Worm (Caenorhabditis elegans) whole organism, L2 larva: ENCODE measurements around the gene dro-1.

Experiments used
- C34F6.9 ChIP-seq: fragments of 150-350 bp; optimal IDR thresholded peaks from 2 replicates; lab custom pipeline; 2014; ENCODE audit warnings: missing biosample characterization, missing genetic modification characterization
- F13H6.1 ChIP-seq: sonication (generic microtip); optimal IDR thresholded peaks from 2 replicates; lab custom pipeline; 2016; ENCODE audit warnings: missing genetic modification characterization, missing compliant biosample characterization
- R02D3.7 ChIP-seq: fragments of 150-350 bp; optimal IDR thresholded peaks from 2 replicates; lab custom pipeline; 2014; ENCODE audit warnings: missing biosample characterization, missing genetic modification characterization
- Y55F3AM.14 ChIP-seq: fragments of 200-800 bp; sonication (Bioruptor generic); optimal IDR thresholded peaks from 2 replicates; lab custom pipeline; 2018; ENCODE audit warnings: mild to moderate bottlenecking, missing genetic modification characterization, missing compliant biosample characterization
- ZK546.5 ChIP-seq: sonication (generic microtip); optimal IDR thresholded peaks from 2 replicates; lab custom pipeline; 2017; ENCODE audit warnings: missing biosample characterization, missing genetic modification characterization
- alr-1 ChIP-seq: fragments of 150-350 bp; optimal IDR thresholded peaks from 2 replicates; lab custom pipeline; 2014; ENCODE audit warnings: missing biosample characterization, missing genetic modification characterization
- aly-2 ChIP-seq: fragments of 150-350 bp; optimal IDR thresholded peaks from 2 replicates; lab custom pipeline; 2014; ENCODE audit warnings: missing biosample characterization, missing genetic modification characterization
- ama-1 ChIP-seq: fragments of 150-350 bp; optimal IDR thresholded peaks from 2 replicates; lab custom pipeline; 2018; ENCODE audit warnings: inconsistent platforms
- blmp-1 ChIP-seq: sonication (generic microtip); optimal IDR thresholded peaks from 2 replicates; lab custom pipeline; 2017; ENCODE audit warnings: missing genetic modification characterization, mild to moderate bottlenecking, missing compliant biosample characterization, antibody characterized with exemption, moderate library complexity; ENCODE audit not compliant: insufficient read depth
- ceh-16 ChIP-seq: fragments of 150-350 bp; optimal IDR thresholded peaks from 2 replicates; lab custom pipeline; 2014; ENCODE audit warnings: missing biosample characterization, missing genetic modification characterization
- ceh-82 ChIP-seq: fragments of 150-350 bp; optimal IDR thresholded peaks from 2 replicates; lab custom pipeline; 2014; ENCODE audit warnings: missing biosample characterization, missing genetic modification characterization
- crh-2 ChIP-seq: sonication (generic microtip); optimal IDR thresholded peaks from 2 replicates; lab custom pipeline; 2017; ENCODE audit warnings: missing biosample characterization, missing genetic modification characterization
- dmd-4 ChIP-seq: sonication (generic microtip); optimal IDR thresholded peaks from 2 replicates; lab custom pipeline; 2017; ENCODE audit warnings: missing biosample characterization, missing genetic modification characterization
- egl-27 ChIP-seq: sonication (generic microtip); optimal IDR thresholded peaks from 3 replicates; lab custom pipeline; 2017; ENCODE audit warnings: missing biosample characterization, missing genetic modification reagents, missing genetic modification characterization
- elt-1 ChIP-seq: fragments of 150-350 bp; optimal IDR thresholded peaks from 2 replicates; lab custom pipeline; 2014; ENCODE audit warnings: missing biosample characterization, missing genetic modification characterization
- fos-1 ChIP-seq: fragments of 150-350 bp; optimal IDR thresholded peaks from 2 replicates; lab custom pipeline; 2014; ENCODE audit warnings: missing biosample characterization, missing genetic modification characterization
- gmeb-1 ChIP-seq: fragments of 150-350 bp; optimal IDR thresholded peaks from 2 replicates; lab custom pipeline; 2014; ENCODE audit warnings: missing biosample characterization, missing genetic modification characterization
- lin-11 ChIP-seq: fragments of 150-350 bp; sonication (generic microtip); optimal IDR thresholded peaks from 2 replicates; lab custom pipeline; 2014; ENCODE audit warnings: missing biosample characterization, missing genetic modification characterization, inconsistent platforms, mixed read lengths
- lin-13 ChIP-seq: fragments of 150-350 bp; optimal IDR thresholded peaks from 2 replicates; lab custom pipeline; 2014; ENCODE audit warnings: missing biosample characterization, missing genetic modification reagents, missing genetic modification characterization
- lin-39 ChIP-seq: fragments of 150-350 bp; optimal IDR thresholded peaks from 2 replicates; lab custom pipeline; 2014; ENCODE audit warnings: missing biosample characterization, missing genetic modification reagents, missing genetic modification characterization
- lsy-2 ChIP-seq, 2 experiments: fragments of 150-350 bp in 1 of 2; sonication (generic microtip) in 1 of 2; optimal IDR thresholded peaks; 2 replicates each; lab custom pipeline; 2014 to 2017; ENCODE audit warnings: missing biosample characterization in 2 of 2, missing genetic modification characterization in 2 of 2
- mab-5 ChIP-seq: fragments of 150-350 bp; optimal IDR thresholded peaks from 2 replicates; lab custom pipeline; 2014; ENCODE audit warnings: missing biosample characterization, missing genetic modification characterization
- mbf-1 ChIP-seq: sonication (generic microtip); optimal IDR thresholded peaks from 2 replicates; lab custom pipeline; 2017; ENCODE audit warnings: missing biosample characterization, missing genetic modification characterization
- mdl-1 ChIP-seq, 2 experiments: fragments of 150-350 bp in 1 of 2; sonication (generic microtip) in 1 of 2; optimal IDR thresholded peaks; 2 replicates each; lab custom pipeline; 2017; ENCODE audit warnings: missing biosample characterization in 2 of 2, missing genetic modification characterization in 2 of 2
- nhr-21 ChIP-seq: fragments of 150-350 bp; optimal IDR thresholded peaks from 2 replicates; lab custom pipeline; 2014; ENCODE audit warnings: missing biosample characterization, missing genetic modification characterization
- nhr-23 ChIP-seq: fragments of 150-350 bp; optimal IDR thresholded peaks from 2 replicates; lab custom pipeline; 2014; ENCODE audit warnings: missing biosample characterization, missing genetic modification reagents, missing genetic modification characterization
- nhr-237 ChIP-seq: fragments of 150-350 bp; optimal IDR thresholded peaks from 2 replicates; lab custom pipeline; 2014; ENCODE audit warnings: missing biosample characterization, missing genetic modification characterization
- nhr-25 ChIP-seq: fragments of 150-350 bp; sonication (generic microtip); optimal IDR thresholded peaks from 3 replicates; lab custom pipeline; 2014; ENCODE audit warnings: missing biosample characterization, missing genetic modification characterization
- peb-1 ChIP-seq: fragments of 150-350 bp; optimal IDR thresholded peaks from 2 replicates; lab custom pipeline; 2014; ENCODE audit warnings: missing biosample characterization, missing genetic modification characterization
- sma-3 ChIP-seq: sonication (generic microtip); optimal IDR thresholded peaks from 2 replicates; lab custom pipeline; 2016; ENCODE audit warnings: missing genetic modification reagents, missing genetic modification characterization, missing compliant biosample characterization
- sma-9 ChIP-seq, 2 experiments: fragments of 150-350 bp in 1 of 2; sonication (generic microtip) in 1 of 2; optimal IDR thresholded peaks; 2 replicates each; lab custom pipeline; 2014 to 2016; ENCODE audit warnings: missing genetic modification characterization in 2 of 2, mild to moderate bottlenecking in 1 of 2, missing biosample characterization in 1 of 2, missing compliant biosample characterization in 1 of 2, missing genetic modification reagents in 1 of 2, moderate library complexity in 1 of 2
- unc-55 ChIP-seq: fragments of 150-350 bp; sonication (generic microtip); optimal IDR thresholded peaks from 3 replicates; lab custom pipeline; 2014; ENCODE audit warnings: missing biosample characterization, missing genetic modification reagents, missing genetic modification characterization
- unc-62 ChIP-seq: fragments of 150-350 bp; optimal IDR thresholded peaks from 2 replicates; lab custom pipeline; 2014; ENCODE audit warnings: missing biosample characterization, missing genetic modification reagents, missing genetic modification characterization
- ztf-1 ChIP-seq: fragments of 200-800 bp; sonication (Bioruptor generic); conservative IDR thresholded peaks from 2 replicates; pipeline ENCODE4 v1.3.6; 2022; ENCODE audit warnings: missing genetic modification characterization, missing compliant biosample characterization
- ztf-4 ChIP-seq: fragments of 150-350 bp; optimal IDR thresholded peaks from 2 replicates; lab custom pipeline; 2014; ENCODE audit warnings: missing biosample characterization, missing genetic modification characterization

The dro-1 gene

ce11 chrIII:13343117-13343516 is 633 bp downstream of the dro-1 start, which contains the start of gene ife-1:
TSS of gene ife-1 (plus strand) at chrIII:13343417.
- TF ChIP-seq ceh-16 (tag; lab: Kevin White, UChicago) = no peak
- TF ChIP-seq dmd-4 (tag; lab: Kevin White, UChicago) = no peak
- no peak for TF ChIP-seq F13H6.1 (tag; lab: Kevin White, UChicago)
- TF ChIP-seq unc-62 (GFP tag; lab: Kevin White, UChicago) = no peak
- TF ChIP-seq mbf-1 (tag; lab: Kevin White, UChicago) = no peak
- TF ChIP-seq blmp-1 = no peak
- no peak for TF ChIP-seq ztf-1 (GFP tag; lab: Robert Waterston, UW)
- TF ChIP-seq lsy-2 (tag; optimal IDR thresholded peaks at IDR 0.05; lab: Kevin White, UChicago) = no peak
- TF ChIP-seq sma-9 (GFP tag; optimal IDR thresholded peaks at IDR 0.05; lab: Kevin White, UChicago) = no peak
- TF ChIP-seq sma-9 (tag; optimal IDR thresholded peaks at IDR 0.05; lab: Kevin White, UChicago) = no peak
- no peak for TF ChIP-seq ZK546.5
- TF ChIP-seq alr-1 = no peak
- no peak for TF ChIP-seq lin-13 (GFP tag; lab: Kevin White, UChicago)
- TF ChIP-seq egl-27 (tag; lab: Kevin White, UChicago) = no peak
- no peak for TF ChIP-seq ama-1 (lab: Kevin White, UChicago)
- TF ChIP-seq ceh-82 (tag; lab: Kevin White, UChicago) = no peak
- no peak for TF ChIP-seq nhr-237 (tag; lab: Kevin White, UChicago)
- no peak for TF ChIP-seq sma-3
- no peak for TF ChIP-seq mab-5
- no peak for TF ChIP-seq Y55F3AM.14 (GFP tag; lab: Kevin White, UChicago)

- TF ChIP-seq mdl-1 (tag; optimal IDR thresholded peaks at IDR 0.05; lab: Kevin White, UChicago) (no peak), F13H6.1 (tag; lab: Kevin White, UChicago) (no peak), lin-11 (tag; lab: Kevin White, UChicago) (no peak), nhr-23 (no peak), lsy-2 (tag; optimal IDR thresholded peaks at IDR 0.05; lab: Kevin White, UChicago) (no peak), lin-39 (tag; lab: Kevin White, UChicago) (no peak), crh-2 (tag; lab: Kevin White, UChicago) (no peak)
These were observed 1.2 kb downstream of the dro-1 start for ce11 chrIII:13343562-13344139.

DNA sequence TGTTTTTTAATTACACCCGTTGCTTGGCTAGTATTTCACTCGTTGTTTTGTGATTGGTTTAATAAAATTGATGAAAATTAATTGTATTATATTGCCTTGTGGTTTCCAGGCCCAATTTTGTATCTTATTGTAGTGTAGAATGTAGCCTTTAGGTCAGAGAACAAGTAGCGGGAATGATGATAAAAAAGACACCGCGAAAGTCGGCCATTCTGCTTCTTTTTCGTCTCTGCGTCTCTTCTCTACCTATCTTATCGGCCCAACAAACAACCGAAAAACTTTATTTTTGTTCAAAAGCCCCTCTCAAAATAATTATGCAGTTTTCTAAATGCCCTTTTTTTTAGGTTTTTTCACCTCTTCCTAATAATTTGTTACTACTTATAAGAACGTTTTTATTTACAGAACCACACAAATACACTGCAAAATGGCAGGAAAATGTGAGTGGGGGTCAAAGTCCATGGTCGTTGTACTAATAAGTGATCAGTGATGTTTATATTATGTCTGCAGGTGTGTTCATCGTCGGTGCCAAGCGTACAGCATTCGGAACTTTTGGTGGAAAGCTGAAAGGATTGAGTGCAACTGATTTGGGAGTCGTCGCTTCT is 2.2 kb downstream of the dro-1 start, which contains the start of gene acaa-2:
acaa-2 (plus strand) TSS at position 400 of the 599 bp plus-strand sequence.
- peak in 1 of 2 experiments; percentile 43 for TF ChIP-seq lsy-2 (tag; optimal IDR thresholded peaks at IDR 0.05; lab: Kevin White, UChicago)
- no peak for TF ChIP-seq dmd-4 (tag; lab: Kevin White, UChicago)
- TF ChIP-seq unc-55 (GFP tag; lab: Kevin White, UChicago) = peak; percentile 33
- TF ChIP-seq sma-3 = peak; percentile 8
- TF ChIP-seq nhr-25 (tag; lab: Kevin White, UChicago) = peak; percentile 13
- peak; percentile 61 for TF ChIP-seq crh-2 (tag; lab: Kevin White, UChicago)
- TF ChIP-seq nhr-23 = no peak
- TF ChIP-seq fos-1 (tag; lab: Kevin White, UChicago) = peak; percentile 45
- no peak for TF ChIP-seq peb-1 (tag; lab: Kevin White, UChicago)
- no peak for TF ChIP-seq nhr-237 (tag; lab: Kevin White, UChicago)
- peak; percentile 42 for TF ChIP-seq C34F6.9
- TF ChIP-seq gmeb-1 (tag; lab: Kevin White, UChicago) = peak; percentile 24

- TF ChIP-seq Y55F3AM.14 (GFP tag; lab: Kevin White, UChicago) = no peak
- TF ChIP-seq C34F6.9 = no peak
- no peak for TF ChIP-seq ztf-1 (GFP tag; lab: Robert Waterston, UW)
These were observed 4.3 kb downstream of the dro-1 start, which contains the start of gene mtm-6 for ce11 chrIII:13346785-13347184. TSS of gene mtm-6 (plus strand) at chrIII:13347085.

DNA sequence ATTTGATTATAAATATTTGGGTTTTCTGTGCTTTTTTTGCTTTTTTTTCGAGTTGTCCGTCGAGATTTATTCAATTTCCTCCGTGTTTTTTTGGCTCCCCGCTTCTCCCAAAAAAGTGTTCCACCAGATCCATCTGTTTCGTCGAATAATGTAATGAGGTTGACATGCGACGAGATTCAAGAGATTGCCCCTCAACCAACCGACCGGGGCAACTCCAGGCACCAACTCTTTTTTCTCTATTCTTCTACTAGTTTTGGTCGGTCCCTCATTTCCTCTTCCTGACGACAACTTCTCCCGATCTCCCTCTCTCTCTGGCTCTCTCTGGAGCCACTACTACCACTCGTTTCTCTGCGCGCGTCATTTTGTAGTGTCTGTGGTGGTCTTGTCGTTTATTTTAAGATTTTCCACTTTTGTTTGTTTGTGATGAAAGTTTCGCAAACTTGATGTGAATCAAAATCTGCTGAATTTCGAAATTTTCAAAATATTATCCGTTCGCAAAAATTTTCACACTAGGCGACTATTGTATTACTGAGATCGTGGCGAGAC is 5.4 kb downstream of the dro-1 start:
- TF ChIP-seq C34F6.9 = no peak
- TF ChIP-seq aly-2 (tag; lab: Kevin White, UChicago) = no peak
- TF ChIP-seq alr-1 = no peak
- peak; percentile 70 for TF ChIP-seq unc-55 (GFP tag; lab: Kevin White, UChicago)
- TF ChIP-seq lsy-2 (tag; optimal IDR thresholded peaks at IDR 0.05; lab: Kevin White, UChicago) = no peak
- TF ChIP-seq sma-9 (GFP tag; optimal IDR thresholded peaks at IDR 0.05; lab: Kevin White, UChicago) = peak; percentile 29
- no peak for TF ChIP-seq sma-9 (tag; optimal IDR thresholded peaks at IDR 0.05; lab: Kevin White, UChicago)
- no peak for TF ChIP-seq R02D3.7 (tag; lab: Kevin White, UChicago)
- TF ChIP-seq ztf-4 (tag; lab: Kevin White, UChicago) = no peak
- no peak for TF ChIP-seq nhr-25 (tag; lab: Kevin White, UChicago)
- TF ChIP-seq elt-1 (tag; lab: Kevin White, UChicago) = no peak
- TF ChIP-seq nhr-21 = no peak
- TF ChIP-seq nhr-237 (tag; lab: Kevin White, UChicago) = no peak
